Fruit fly (Drosophila melanogaster): ENCODE results near the gene CG17600.

Gene CG17600

DNA sequence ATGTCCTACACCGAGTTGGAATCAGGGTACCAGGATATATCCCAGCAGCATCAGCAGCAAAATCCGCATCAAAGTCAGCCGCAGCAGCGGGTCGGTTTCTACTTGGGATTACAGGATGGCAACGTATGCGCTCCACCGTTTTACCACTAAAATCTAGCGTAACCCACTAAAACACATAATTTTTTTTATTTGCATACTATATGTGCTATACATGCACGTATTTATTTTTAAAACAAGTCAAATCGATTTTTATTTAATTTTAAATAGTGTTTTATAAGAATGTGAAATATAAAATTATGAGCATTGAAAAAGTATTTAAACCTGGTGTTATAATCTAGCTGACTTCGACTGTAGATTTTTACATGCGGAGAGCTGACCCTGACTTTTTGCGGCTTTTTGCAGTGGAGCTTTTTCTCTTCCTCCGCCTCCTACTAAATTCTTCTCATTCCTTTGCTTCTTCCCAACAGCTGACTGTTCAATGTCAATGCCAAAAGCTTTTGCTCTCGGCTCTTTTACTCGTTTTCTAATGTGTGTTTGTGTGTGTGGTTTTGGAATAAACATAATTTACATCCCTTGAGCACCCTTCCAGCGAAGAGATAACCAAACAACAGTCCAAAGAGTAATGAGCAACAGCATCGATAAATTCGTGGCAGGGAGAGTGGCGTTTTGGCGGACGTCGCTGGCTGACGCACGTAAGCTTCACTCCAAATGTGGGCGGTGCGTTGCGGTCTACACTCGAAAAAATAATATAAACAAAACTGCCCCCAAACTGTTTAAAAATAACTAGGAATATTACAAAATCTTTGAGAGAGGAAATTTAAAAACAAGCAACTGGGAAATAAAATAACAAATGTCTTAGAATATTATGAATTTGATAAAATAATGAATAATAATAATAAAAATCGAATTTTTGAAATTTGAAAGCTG lies 27.1 kb upstream of the CG17600 start:
- TF ChIP-seq CG32121 (GFP tag; IDR thresholded peaks at IDR 0.05) (no peak), CG9948 (tag; optimal IDR thresholded peaks at IDR 0.05) (peak; percentile 32), CG8159 (tag; optimal IDR thresholded peaks at IDR 0.05) (peak; percentile 57), CG15710 (tag; optimal IDR thresholded peaks at IDR 0.05) (peak; percentile 30), CG34367 (tag; optimal IDR thresholded peaks at IDR 0.05) (no peak), Snoo (tag; optimal IDR thresholded peaks at IDR 0.05) (peak; percentile 25), CG17806 (tag; optimal IDR thresholded peaks at IDR 0.05) (peak; percentile 40), D1 (tag; optimal IDR thresholded peaks at IDR 0.05) (no peak), CG14655 (GFP tag; optimal IDR thresholded peaks at IDR 0.05) (peak; percentile 49), EcR (GFP tag; optimal IDR thresholded peaks at IDR 0.05) (peak; percentile 16), Pif1B (GFP tag; optimal IDR thresholded peaks at IDR 0.05) (no peak), gl (tag; optimal IDR thresholded peaks at IDR 0.05) (no peak), rn (GFP tag; IDR thresholded peaks at IDR 0.05) (no peak), Ets98B (GFP tag; IDR thresholded peaks at IDR 0.05) (no peak), CG12605 (GFP tag; IDR thresholded peaks at IDR 0.05) (0 out of 2 replicates have a peak, but pooled peaks have one; percentile 20), Pif1A (GFP tag; optimal IDR thresholded peaks at IDR 0.05) (no peak), CG10348 (GFP tag; IDR thresholded peaks at IDR 0.05) (no peak), CG13204 (GFP tag; optimal IDR thresholded peaks at IDR 0.05) (no peak), CG4496 (GFP tag; IDR thresholded peaks at IDR 0.05) (0 out of 3 replicates have a peak, but pooled peaks have one; percentile 11), CG8301 (tag; optimal IDR thresholded peaks at IDR 0.05) (peak; percentile 27), fd96Ca (GFP tag; IDR thresholded peaks at IDR 0.05) (no peak)

DNA sequence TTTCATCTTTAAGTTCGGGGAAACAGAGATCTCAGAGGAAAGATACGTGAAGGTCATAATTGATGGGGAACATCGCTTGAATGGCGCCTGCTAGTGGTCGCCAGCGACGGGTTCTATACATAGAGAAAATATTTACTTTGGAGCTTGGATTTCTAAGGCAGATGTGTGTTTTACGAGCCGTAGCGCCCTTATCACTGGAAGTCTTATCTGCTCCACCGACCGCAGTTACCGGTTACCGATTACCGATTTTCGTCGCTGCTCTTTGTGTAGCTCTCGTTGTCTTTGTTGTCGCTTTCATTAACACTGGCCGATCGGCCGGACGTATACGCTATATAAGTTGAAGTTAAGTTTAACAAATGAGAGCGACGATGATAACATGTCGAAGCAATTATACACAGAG lies 24.4 kb upstream of the CG17600 start:
- TF ChIP-seq CG34367 (tag; optimal IDR thresholded peaks at IDR 0.05) = no peak
- TF ChIP-seq EcR (GFP tag; optimal IDR thresholded peaks at IDR 0.05) = no peak
- no peak for TF ChIP-seq CG4496 (GFP tag; IDR thresholded peaks at IDR 0.05)

DNA sequence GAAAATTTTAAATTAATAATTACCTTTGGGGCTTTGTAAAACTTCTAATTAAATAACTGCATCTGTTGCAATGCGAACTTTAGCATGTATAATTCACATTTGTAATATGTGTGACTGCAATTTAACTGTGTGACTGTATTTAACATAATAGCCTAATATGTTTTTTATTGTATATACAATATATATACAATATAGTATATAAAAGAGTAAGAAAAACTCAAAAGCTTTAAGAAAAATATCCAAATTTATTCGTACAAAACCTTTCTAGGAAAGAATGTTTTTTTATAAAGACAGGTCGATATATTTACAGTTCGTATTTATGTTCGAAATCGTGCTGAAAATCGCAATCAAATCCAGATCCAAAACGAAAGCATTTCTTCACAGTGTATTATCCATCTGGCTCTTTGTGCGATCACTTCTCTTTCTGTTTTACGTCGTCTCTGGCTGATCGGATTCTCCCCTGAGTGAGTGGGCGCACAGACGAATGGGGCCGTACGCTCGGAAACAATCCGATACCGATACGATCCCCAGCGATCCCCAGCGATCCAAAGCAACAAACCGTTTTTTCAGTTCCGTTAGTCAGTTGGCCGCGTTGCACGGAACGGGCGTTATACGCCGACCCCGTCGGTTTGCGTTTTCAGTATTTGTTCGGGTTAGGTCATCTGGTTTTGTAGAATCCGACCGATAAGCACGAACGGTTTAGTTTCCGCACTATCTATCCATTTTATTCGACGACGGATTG lies 23.8 kb upstream of the CG17600 start:
- no peak for TF ChIP-seq CG10348 (GFP tag; IDR thresholded peaks at IDR 0.05)
- peak; percentile 35 for TF ChIP-seq CG34367 (tag; optimal IDR thresholded peaks at IDR 0.05)
- TF ChIP-seq CG17806 (tag; optimal IDR thresholded peaks at IDR 0.05) = peak; percentile 22
- TF ChIP-seq CG15710 (tag; optimal IDR thresholded peaks at IDR 0.05) = peak; percentile 71
- TF ChIP-seq Pif1B (GFP tag; optimal IDR thresholded peaks at IDR 0.05) = peak; percentile 33
- TF ChIP-seq CG13204 (GFP tag; optimal IDR thresholded peaks at IDR 0.05) = no peak
- 0 out of 3 replicates have a peak, but pooled peaks have one; percentile 8 for TF ChIP-seq CG4496 (GFP tag; IDR thresholded peaks at IDR 0.05)
- peak; percentile 77 for TF ChIP-seq CG8159 (tag; optimal IDR thresholded peaks at IDR 0.05)
- no peak for TF ChIP-seq rn (GFP tag; IDR thresholded peaks at IDR 0.05)
- TF ChIP-seq Pif1A (GFP tag; optimal IDR thresholded peaks at IDR 0.05) = peak; percentile 20
- peak; percentile 74 for TF ChIP-seq Snoo (tag; optimal IDR thresholded peaks at IDR 0.05)
- TF ChIP-seq CG9948 (tag; optimal IDR thresholded peaks at IDR 0.05) = peak; percentile 49
- peak; percentile 68 for TF ChIP-seq CG14655 (GFP tag; optimal IDR thresholded peaks at IDR 0.05)

DNA sequence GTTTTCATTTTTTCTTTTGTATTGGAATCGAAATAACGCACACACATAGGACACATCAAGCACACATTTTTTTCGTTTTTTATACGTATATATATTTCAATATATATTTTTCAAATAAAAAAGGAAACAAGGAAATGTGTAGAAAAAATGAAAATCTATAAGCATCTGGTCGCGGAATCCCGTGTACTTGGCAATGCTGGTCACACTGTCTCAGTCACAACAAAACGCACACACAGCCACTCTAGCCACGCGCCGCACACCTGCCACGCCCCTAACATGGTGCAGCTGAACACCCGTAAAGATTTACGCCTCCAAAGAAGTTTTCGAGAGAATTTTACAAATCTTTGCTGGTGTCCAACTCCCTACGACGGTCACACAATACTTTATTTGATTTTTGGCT lies 15.4 kb upstream of the CG17600 start:
- TF ChIP-seq fd96Ca (GFP tag; IDR thresholded peaks at IDR 0.05) = no peak

DNA sequence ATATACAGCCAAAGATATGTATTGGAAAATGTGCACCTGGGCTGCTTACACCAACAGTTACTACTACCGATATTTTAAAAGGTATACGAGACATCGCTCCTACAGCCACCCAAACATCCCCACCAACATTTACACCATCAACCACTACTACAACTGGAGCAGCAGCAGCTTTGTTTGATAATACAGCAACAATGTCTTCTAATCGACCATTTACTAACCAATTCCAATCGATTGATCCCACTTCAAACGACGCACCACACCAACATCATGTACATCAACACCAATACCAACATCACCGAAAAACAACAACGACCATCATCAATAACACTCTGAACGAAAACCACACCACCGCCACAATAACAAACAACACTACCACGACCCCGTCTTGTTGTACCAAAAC lies 12.8 kb upstream of the CG17600 start:
- no peak for TF ChIP-seq EcR (GFP tag; optimal IDR thresholded peaks at IDR 0.05)
- no peak for TF ChIP-seq CG4496 (GFP tag; IDR thresholded peaks at IDR 0.05)
- no peak for TF ChIP-seq CG8159 (tag; optimal IDR thresholded peaks at IDR 0.05)
- TF ChIP-seq CG17806 (tag; optimal IDR thresholded peaks at IDR 0.05) = no peak
- TF ChIP-seq CG8301 (tag; optimal IDR thresholded peaks at IDR 0.05) = no peak
- TF ChIP-seq CG34367 (tag; optimal IDR thresholded peaks at IDR 0.05) = no peak
- no peak for TF ChIP-seq CG14655 (GFP tag; optimal IDR thresholded peaks at IDR 0.05)
- no peak for TF ChIP-seq CG13204 (GFP tag; optimal IDR thresholded peaks at IDR 0.05)
- TF ChIP-seq CG9948 (tag; optimal IDR thresholded peaks at IDR 0.05) = no peak
- TF ChIP-seq CG15710 (tag; optimal IDR thresholded peaks at IDR 0.05) = no peak
- TF ChIP-seq CG32121 (GFP tag; IDR thresholded peaks at IDR 0.05) = no peak
- no peak for TF ChIP-seq gl (tag; optimal IDR thresholded peaks at IDR 0.05)
- TF ChIP-seq CG12605 (GFP tag; IDR thresholded peaks at IDR 0.05) = no peak
- no peak for TF ChIP-seq rn (GFP tag; IDR thresholded peaks at IDR 0.05)
- no peak for TF ChIP-seq CG10348 (GFP tag; IDR thresholded peaks at IDR 0.05)
- no peak for TF ChIP-seq Pif1B (GFP tag; optimal IDR thresholded peaks at IDR 0.05)
- no peak for TF ChIP-seq D1 (tag; optimal IDR thresholded peaks at IDR 0.05)
- TF ChIP-seq fd96Ca (GFP tag; IDR thresholded peaks at IDR 0.05) = no peak

DNA sequence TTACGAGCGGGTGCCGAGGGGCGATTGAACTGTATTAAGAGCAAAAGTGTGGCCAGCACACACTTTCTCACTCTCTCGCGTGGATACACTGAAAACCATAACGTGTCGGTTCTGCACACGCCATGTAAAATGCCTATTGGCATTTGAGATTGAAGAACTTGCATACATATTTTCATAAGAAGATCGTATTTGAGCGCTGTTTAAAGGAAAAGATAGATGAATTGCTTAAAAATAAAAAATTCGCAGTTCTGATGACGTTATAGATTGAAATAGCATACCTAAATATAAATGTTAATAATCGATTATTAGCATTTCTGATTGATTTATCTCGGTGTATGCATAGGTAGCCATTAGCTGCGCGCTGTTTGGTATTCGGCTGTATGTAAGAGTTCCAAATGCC lies 5.9 kb upstream of the CG17600 start:
- TF ChIP-seq Snoo (tag; optimal IDR thresholded peaks at IDR 0.05) (no peak), CG4496 (GFP tag; IDR thresholded peaks at IDR 0.05) (0 out of 3 replicates have a peak, but pooled peaks have one; percentile 51), CG10348 (GFP tag; IDR thresholded peaks at IDR 0.05) (0 out of 2 replicates have a peak, but pooled peaks have one; percentile 37), CG8159 (tag; optimal IDR thresholded peaks at IDR 0.05) (no peak), rn (GFP tag; IDR thresholded peaks at IDR 0.05) (no peak), Pif1B (GFP tag; optimal IDR thresholded peaks at IDR 0.05) (peak; percentile 3), CG14655 (GFP tag; optimal IDR thresholded peaks at IDR 0.05) (peak; percentile 53), Pif1A (GFP tag; optimal IDR thresholded peaks at IDR 0.05) (peak; percentile 18)

Data from whole organism, pupa.